Fruit fly (Drosophila melanogaster) whole organism: ENCODE measurements around the gene RpL26.

ENCODE experiments used
- CG8478 ChIP-seq: fragments of >200 bp; optimal IDR thresholded peaks from 2 replicates; lab custom pipeline; 2018; ENCODE audit warnings: inconsistent platforms
- EcR ChIP-seq, 2 experiments: fragments of >200 bp; optimal IDR thresholded peaks; 2 replicates each; lab custom pipeline; 2017; ENCODE audit warnings: missing biosample characterization in 2 of 2, missing genetic modification characterization in 2 of 2, missing genetic modification reagents in 2 of 2
- psq ChIP-seq: fragments of >200 bp; optimal IDR thresholded peaks from 2 replicates; lab custom pipeline; 2017

- TF ChIP-seq EcR (GFP tag; optimal IDR thresholded peaks at IDR 0.05; lab: Kevin White, UChicago) (no peak), psq (lab: Kevin White, UChicago) (no peak), CG8478 (lab: Kevin White, UChicago) (no peak)
Observed at dm6 chr3L:18922086-18922485, 23.4 kb downstream of the RpL26 start, which contains the start of gene CG3819.
